Fruit fly (Drosophila melanogaster): ENCODE results near the gene Coq5.

dm6 chrX:13145858-13146257, 48.5 kb downstream of the Coq5 start:
- TF ChIP-seq CG13204 (GFP tag; optimal IDR thresholded peaks at IDR 0.05) (no peak), CG10348 (GFP tag; IDR thresholded peaks at IDR 0.05) (no peak)
